Worm (Caenorhabditis elegans) whole organism, L4 larva: ENCODE data around the gene srh-268.

Source experiments
- F26F4.8 ChIP-seq: fragments of 200-800 bp; sonication (Bioruptor generic); conservative IDR thresholded peaks from 2 replicates; pipeline ENCODE4 v1.3.6; 2022; ENCODE audit warnings: missing genetic modification characterization, missing compliant biosample characterization
- R02D3.7 ChIP-seq: fragments of 150-350 bp; sonication (generic microtip); optimal IDR thresholded peaks from 3 replicates; lab custom pipeline; 2014; ENCODE audit warnings: missing biosample characterization, missing genetic modification characterization
- T20F7.1 ChIP-seq: fragments of 200-800 bp; sonication (Bioruptor generic); optimal IDR thresholded peaks from 2 replicates; lab custom pipeline; 2018; ENCODE audit warnings: mild to moderate bottlenecking, missing genetic modification characterization, missing compliant biosample characterization
- Y105C5A.15 ChIP-seq: fragments of 200-800 bp; sonication (Bioruptor generic); IDR thresholded peaks from 2 replicates; pipeline ENCODE4 v1.3.6; 2022; ENCODE audit warnings: missing genetic modification characterization, missing compliant biosample characterization
- Y5F2A.4 ChIP-seq: fragments of 200-800 bp; sonication (Bioruptor generic); optimal IDR thresholded peaks from 2 replicates; lab custom pipeline; 2018; ENCODE audit warnings: mild to moderate bottlenecking, missing genetic modification characterization, missing compliant biosample characterization
- ZK337.2 ChIP-seq: fragments of 200-800 bp; sonication (Bioruptor generic); IDR thresholded peaks from 2 replicates; pipeline ENCODE4 v1.3.6; 2022; ENCODE audit warnings: missing genetic modification reagents, missing genetic modification characterization, missing compliant biosample characterization
- aly-2 ChIP-seq: sonication (generic microtip); optimal IDR thresholded peaks from 2 replicates; lab custom pipeline; 2018; ENCODE audit warnings: missing biosample characterization, missing genetic modification characterization
- attf-4 ChIP-seq: sonication (generic microtip); optimal IDR thresholded peaks from 3 replicates; lab custom pipeline; 2017; ENCODE audit warnings: missing biosample characterization, missing genetic modification characterization
- ceh-44 ChIP-seq: fragments of 200-800 bp; sonication (Bioruptor generic); IDR thresholded peaks from 2 replicates; pipeline ENCODE4 v1.3.6; 2022; ENCODE audit warnings: missing genetic modification reagents, missing genetic modification characterization, missing compliant biosample characterization
- ceh-62 ChIP-seq: sonication (generic microtip); optimal IDR thresholded peaks from 2 replicates; lab custom pipeline; 2017; ENCODE audit warnings: missing biosample characterization, missing genetic modification characterization
- daf-16 ChIP-seq, 3 experiments: sonication (generic microtip); optimal IDR thresholded peaks; 2 replicates each; lab custom pipeline; 2016 to 2017; ENCODE audit warnings: missing genetic modification characterization in 3 of 3, missing genetic modification reagents in 3 of 3, mild to moderate bottlenecking in 2 of 3, missing compliant biosample characterization in 2 of 3, missing biosample characterization in 1 of 3, moderate library complexity in 1 of 3
- daf-8 ChIP-seq: fragments of 200-800 bp; sonication (Bioruptor generic); IDR thresholded peaks from 2 replicates; pipeline ENCODE4 v1.3.6; 2022; ENCODE audit warnings: missing genetic modification characterization, missing compliant biosample characterization
- dmd-6 ChIP-seq: fragments of 200-800 bp; sonication (Bioruptor generic); IDR thresholded peaks from 2 replicates; pipeline ENCODE4 v1.3.6; 2022; ENCODE audit warnings: missing genetic modification reagents, missing genetic modification characterization, missing compliant biosample characterization
- dmd-9 ChIP-seq: fragments of 200-800 bp; sonication (Bioruptor generic); IDR thresholded peaks from 2 replicates; pipeline ENCODE4 v1.3.6; 2022; ENCODE audit warnings: missing genetic modification reagents, missing genetic modification characterization, missing compliant biosample characterization
- egl-27 ChIP-seq: sonication (generic microtip); optimal IDR thresholded peaks from 3 replicates; lab custom pipeline; 2017; ENCODE audit warnings: missing biosample characterization, missing genetic modification reagents, missing genetic modification characterization
- fkh-10 ChIP-seq: fragments of 150-350 bp; optimal IDR thresholded peaks from 2 replicates; lab custom pipeline; 2014; ENCODE audit warnings: missing biosample characterization, missing genetic modification reagents, missing genetic modification characterization
- gei-8 ChIP-seq: fragments of 200-800 bp; sonication (Bioruptor generic); optimal IDR thresholded peaks from 2 replicates; lab custom pipeline; 2018; ENCODE audit warnings: mild to moderate bottlenecking, missing genetic modification characterization, missing compliant biosample characterization
- hlh-30 ChIP-seq: sonication (generic microtip); optimal IDR thresholded peaks from 2 replicates; lab custom pipeline; 2017; ENCODE audit warnings: antibody characterized with exemption, mild to moderate bottlenecking, missing genetic modification characterization, missing compliant biosample characterization; ENCODE audit not compliant: insufficient read depth
- lim-7 ChIP-seq: fragments of 200-800 bp; sonication (Bioruptor generic); IDR thresholded peaks from 2 replicates; pipeline ENCODE4 v1.3.6; 2022; ENCODE audit warnings: missing genetic modification characterization, missing compliant biosample characterization
- lin-15B ChIP-seq: fragments of 150-350 bp; sonication (generic microtip); optimal IDR thresholded peaks from 3 replicates; lab custom pipeline; 2014; ENCODE audit warnings: missing biosample characterization, missing genetic modification characterization
- lin-38 ChIP-seq: fragments of 200-800 bp; sonication (Bioruptor generic); IDR thresholded peaks from 2 replicates; pipeline ENCODE4 v1.3.6; 2022; ENCODE audit warnings: missing genetic modification reagents, missing genetic modification characterization, missing compliant biosample characterization
- lsy-2 ChIP-seq, 2 experiments: fragments of 150-350 bp in 1 of 2; sonication (generic microtip) in 1 of 2; optimal IDR thresholded peaks; 2 replicates each; lab custom pipeline; 2014 to 2017; ENCODE audit warnings: missing biosample characterization in 2 of 2, missing genetic modification characterization in 2 of 2
- mes-2 ChIP-seq: sonication (generic microtip); optimal IDR thresholded peaks from 2 replicates; lab custom pipeline; 2016; ENCODE audit warnings: missing genotype, mild to moderate bottlenecking, missing genetic modification characterization, missing compliant biosample characterization; ENCODE audit not compliant: poor library complexity, severe bottlenecking
- mxl-3 ChIP-seq: fragments of 200-800 bp; sonication (Bioruptor generic); optimal IDR thresholded peaks from 2 replicates; lab custom pipeline; 2018; ENCODE audit warnings: mild to moderate bottlenecking, missing genetic modification characterization, missing compliant biosample characterization
- nhr-237 ChIP-seq: sonication (generic microtip); optimal IDR thresholded peaks from 2 replicates; lab custom pipeline; 2017; ENCODE audit warnings: missing biosample characterization, missing genetic modification characterization
- nhr-42 ChIP-seq: fragments of 200-800 bp; sonication (Bioruptor generic); IDR thresholded peaks from 2 replicates; pipeline ENCODE4 v1.3.6; 2022; ENCODE audit warnings: missing genetic modification characterization, missing compliant biosample characterization
- pha-4 ChIP-seq, 2 experiments: fragments of 150-350 bp in 1 of 2; fragments of 200-800 bp in 1 of 2; sonication (Bioruptor generic) in 1 of 2; IDR thresholded peaks in 1 of 2; optimal IDR thresholded peaks in 1 of 2; 2 replicates each; pipeline versions ENCODE4 v1.3.6 to Lab custom; 2014 to 2022; ENCODE audit warnings: missing genetic modification characterization in 2 of 2, missing genetic modification reagents in 2 of 2, missing biosample characterization in 1 of 2, missing compliant biosample characterization in 1 of 2
- php-3 ChIP-seq: fragments of 200-800 bp; sonication (Bioruptor generic); IDR thresholded peaks from 2 replicates; pipeline ENCODE4 v1.3.6; 2022; ENCODE audit warnings: missing genetic modification reagents, missing genetic modification characterization, missing compliant biosample characterization
- rbr-2 ChIP-seq: sonication (generic microtip); optimal IDR thresholded peaks from 2 replicates; lab custom pipeline; 2016; ENCODE audit warnings: missing genotype, missing genetic modification characterization, missing compliant biosample characterization
- sdz-12 ChIP-seq: fragments of 200-800 bp; sonication (Bioruptor generic); optimal IDR thresholded peaks from 2 replicates; lab custom pipeline; 2018; ENCODE audit warnings: mild to moderate bottlenecking, missing genetic modification characterization, missing compliant biosample characterization
- vab-7 ChIP-seq: fragments of 200-800 bp; sonication (Bioruptor generic); IDR thresholded peaks from 2 replicates; pipeline ENCODE4 v1.3.6; 2022; ENCODE audit warnings: missing genetic modification reagents, missing genetic modification characterization, missing compliant biosample characterization
- zfp-2 ChIP-seq: sonication (generic microtip); optimal IDR thresholded peaks from 2 replicates; lab custom pipeline; 2016; ENCODE audit warnings: mild to moderate bottlenecking, missing genetic modification characterization, missing compliant biosample characterization
- zfp-3 ChIP-seq: fragments of 200-800 bp; sonication (Bioruptor generic); conservative IDR thresholded peaks from 2 replicates; pipeline ENCODE4 v1.3.6; 2022; ENCODE audit warnings: missing genetic modification reagents, missing genetic modification characterization, missing compliant biosample characterization
- zip-2 ChIP-seq: fragments of 150-350 bp; optimal IDR thresholded peaks from 2 replicates; lab custom pipeline; 2014; ENCODE audit warnings: missing biosample characterization, missing genetic modification characterization
- ztf-11 ChIP-seq: fragments of 150-350 bp; optimal IDR thresholded peaks from 2 replicates; lab custom pipeline; 2014; ENCODE audit warnings: missing biosample characterization, missing genetic modification characterization
- ztf-7 ChIP-seq: fragments of 150-350 bp; optimal IDR thresholded peaks from 2 replicates; lab custom pipeline; 2014; ENCODE audit warnings: missing biosample characterization, missing genetic modification characterization

The srh-268 gene

ce11 chrV:7527153-7527552 is 12.0 kb upstream of the srh-268 start, which contains the start of gene C54F6.17:
C54F6.17 (plus strand) TSS chrV:7527453.
- TF ChIP-seq daf-8 (no peak), ZK337.2 (GFP tag; lab: Robert Waterston, UW) (no peak), egl-27 (tag; lab: Kevin White, UChicago) (no peak), rbr-2 (no peak), zfp-3 (GFP tag; lab: Robert Waterston, UW) (no peak), ztf-7 (no peak), nhr-42 (GFP tag; lab: Robert Waterston, UW) (no peak), dmd-6 (GFP tag; lab: Robert Waterston, UW) (no peak)

- TF ChIP-seq nhr-237, result no peak
- no peak for TF ChIP-seq zfp-2 (tag; lab: Kevin White, UChicago)
- no peak for TF ChIP-seq mes-2 (tag; lab: Kevin White, UChicago)
- TF ChIP-seq T20F7.1, result no peak
- no peak for TF ChIP-seq Y5F2A.4
- TF ChIP-seq attf-4 (tag; lab: Kevin White, UChicago), result no peak
- no peak for TF ChIP-seq mxl-3
- no peak for TF ChIP-seq hlh-30
- no peak for TF ChIP-seq ztf-11 (tag; lab: Kevin White, UChicago)
- TF ChIP-seq aly-2 (tag; lab: Kevin White, UChicago), result no peak
- TF ChIP-seq ceh-44 (GFP tag; lab: Robert Waterston, UW), result no peak
- TF ChIP-seq lim-7, result no peak
- TF ChIP-seq vab-7, result no peak
- no peak for TF ChIP-seq R02D3.7 (tag; lab: Kevin White, UChicago)
- TF ChIP-seq gei-8 (GFP tag; lab: Kevin White, UChicago), result no peak
- TF ChIP-seq sdz-12 (GFP tag; lab: Kevin White, UChicago), result no peak
These were observed 10.3 kb upstream of the srh-268 start, which contains the start of gene C54F6.5 for ce11 chrV:7528816-7529215. C54F6.5 (plus strand) TSS chrV:7529116.

ce11 chrV:7529840-7530239 is 9.3 kb upstream of the srh-268 start, which contains the start of gene swt-2:
swt-2 (plus strand) TSS chrV:7530140.
- no peak for TF ChIP-seq lsy-2 (tag; optimal IDR thresholded peaks at IDR 0.05; lab: Kevin White, UChicago)
- TF ChIP-seq ceh-62 (tag; lab: Kevin White, UChicago), result no peak
- TF ChIP-seq zip-2 (tag; lab: Kevin White, UChicago), result no peak
- TF ChIP-seq lin-15B (tag; lab: Kevin White, UChicago), result no peak
- TF ChIP-seq fkh-10 (GFP tag; lab: Kevin White, UChicago), result no peak
- no peak for TF ChIP-seq dmd-9
- TF ChIP-seq pha-4 (GFP tag; IDR thresholded peaks at IDR 0.05; lab: Robert Waterston, UW), result no peak
- TF ChIP-seq pha-4 (tag; optimal IDR thresholded peaks at IDR 0.05; lab: Kevin White, UChicago), result no peak
- TF ChIP-seq php-3 (GFP tag; lab: Robert Waterston, UW), result no peak
- no peak for TF ChIP-seq daf-16 (GFP tag; optimal IDR thresholded peaks at IDR 0.05; lab: Kevin White, UChicago)
- TF ChIP-seq daf-16 (tag; optimal IDR thresholded peaks at IDR 0.05; lab: Kevin White, UChicago), result no peak
- no peak for TF ChIP-seq F26F4.8 (GFP tag; lab: Robert Waterston, UW)

ce11 chrV:7532947-7533346 is 6.2 kb upstream of the srh-268 start, which contains the start of gene C54F6.3:
C54F6.3 (plus strand) TSS chrV:7533247.
- TF ChIP-seq lin-38 (GFP tag; lab: Robert Waterston, UW) (no peak), Y105C5A.15 (GFP tag; lab: Robert Waterston, UW) (no peak)
- TF ChIP-seq, all 104 proteins: peak for 0
